Fruit fly (Drosophila melanogaster) whole organism, embryonic: ENCODE measurements around the gene Sfxn2.

ENCODE experiments used
- Antp ChIP-seq: fragments of 200-800 bp; sonication (Bioruptor generic); optimal IDR thresholded peaks from 3 replicates; lab custom pipeline; 2016; ENCODE audit warnings: missing biosample characterization, missing genetic modification characterization
- BtbVII ChIP-seq: fragments of 200-800 bp; sonication (Bioruptor generic); optimal IDR thresholded peaks from 3 replicates; lab custom pipeline; 2017; ENCODE audit warnings: missing biosample characterization, mild to moderate bottlenecking, missing genetic modification characterization
- CG1024 ChIP-seq: fragments of 200-800 bp; sonication (Bioruptor generic); IDR thresholded peaks from 2 replicates; pipeline ENCODE4 v1.3.6; 2022; ENCODE audit warnings: missing biosample characterization, missing genetic modification characterization
- CG11560 ChIP-seq: fragments of 200-800 bp; sonication (Bioruptor generic); IDR thresholded peaks from 3 replicates; pipeline ENCODE4 v1.3.6; 2022; ENCODE audit warnings: missing biosample characterization, missing genetic modification characterization
- CG12155 ChIP-seq: fragments of 200-800 bp; sonication (Bioruptor generic); optimal IDR thresholded peaks from 3 replicates; lab custom pipeline; 2016; ENCODE audit warnings: missing biosample characterization, missing genetic modification characterization
- CG12219 ChIP-seq: fragments of 200-800 bp; sonication (Bioruptor generic); optimal IDR thresholded peaks from 3 replicates; lab custom pipeline; 2018; ENCODE audit warnings: missing biosample characterization, mild to moderate bottlenecking, missing genetic modification characterization
- CG13123 ChIP-seq: fragments of 200-800 bp; sonication (Bioruptor generic); optimal IDR thresholded peaks from 2 replicates; lab custom pipeline; 2016; ENCODE audit warnings: missing biosample characterization, missing genetic modification characterization
- CG14710 ChIP-seq: fragments of 200-800 bp; sonication (Bioruptor generic); optimal IDR thresholded peaks from 3 replicates; lab custom pipeline; 2019; ENCODE audit warnings: missing biosample characterization, mild to moderate bottlenecking, missing genetic modification characterization, moderate library complexity
- CG15011 ChIP-seq: fragments of 200-800 bp; sonication (Bioruptor generic); optimal IDR thresholded peaks from 3 replicates; lab custom pipeline; 2018; ENCODE audit warnings: missing biosample characterization, mild to moderate bottlenecking, missing genetic modification characterization
- CG15696 ChIP-seq: fragments of 200-800 bp; sonication (Bioruptor generic); optimal IDR thresholded peaks from 2 replicates; lab custom pipeline; 2019; ENCODE audit warnings: missing biosample characterization, mild to moderate bottlenecking, missing genetic modification characterization, moderate library complexity
- CG16815 ChIP-seq: fragments of 200-800 bp; sonication (Bioruptor generic); optimal IDR thresholded peaks from 3 replicates; lab custom pipeline; 2017; ENCODE audit warnings: missing biosample characterization, mild to moderate bottlenecking, missing genetic modification characterization
- CG1792 ChIP-seq: fragments of 200-800 bp; sonication (Bioruptor generic); optimal IDR thresholded peaks from 2 replicates; lab custom pipeline; 2016; ENCODE audit warnings: missing biosample characterization, missing genetic modification characterization
- CG18476 ChIP-seq: fragments of 200-800 bp; sonication (Bioruptor generic); optimal IDR thresholded peaks from 2 replicates; lab custom pipeline; 2016; ENCODE audit warnings: missing biosample characterization, mild to moderate bottlenecking, missing genetic modification characterization
- CG2712 ChIP-seq: fragments of 200-800 bp; optimal IDR thresholded peaks from 3 replicates; lab custom pipeline; 2019; ENCODE audit warnings: missing biosample characterization, mild to moderate bottlenecking, missing genetic modification characterization, moderate library complexity
- CG31224 ChIP-seq: fragments of 200-800 bp; sonication (Bioruptor generic); IDR thresholded peaks from 2 replicates; pipeline ENCODE4 v1.3.6; 2022; ENCODE audit warnings: missing biosample characterization, missing genetic modification characterization
- CG3407 ChIP-seq: fragments of 200-800 bp; sonication (Bioruptor generic); optimal IDR thresholded peaks from 2 replicates; lab custom pipeline; 2018; ENCODE audit warnings: missing biosample characterization, mild to moderate bottlenecking, missing genetic modification characterization
- CG4730 ChIP-seq: fragments of 200-800 bp; sonication (Bioruptor generic); IDR thresholded peaks from 2 replicates; pipeline ENCODE4 v1.3.6; 2022; ENCODE audit warnings: missing biosample characterization, missing genetic modification characterization
- CG4820 ChIP-seq: fragments of 200-800 bp; sonication (Bioruptor generic); optimal IDR thresholded peaks from 3 replicates; lab custom pipeline; 2016; ENCODE audit warnings: missing biosample characterization, missing genetic modification characterization
- CG5953 ChIP-seq: fragments of 200-800 bp; sonication (Bioruptor generic); IDR thresholded peaks from 2 replicates; pipeline ENCODE4 v1.3.6; 2022; ENCODE audit warnings: missing biosample characterization, missing genetic modification characterization
- CG7271 ChIP-seq: fragments of 200-800 bp; sonication (Bioruptor generic); optimal IDR thresholded peaks from 2 replicates; lab custom pipeline; 2018; ENCODE audit warnings: missing biosample characterization, mild to moderate bottlenecking, missing genetic modification characterization, moderate library complexity
- CG7357 ChIP-seq: fragments of 200-800 bp; sonication (Bioruptor generic); IDR thresholded peaks from 3 replicates; pipeline ENCODE4 v1.3.6; 2022; ENCODE audit warnings: missing biosample characterization, missing genetic modification characterization
- CG7745 ChIP-seq: fragments of 200-800 bp; sonication (Bioruptor generic); optimal IDR thresholded peaks from 2 replicates; lab custom pipeline; 2018; ENCODE audit warnings: missing biosample characterization, mild to moderate bottlenecking, missing genetic modification characterization, moderate library complexity
- CG7839 ChIP-seq: fragments of 200-800 bp; sonication (Bioruptor generic); optimal IDR thresholded peaks from 3 replicates; lab custom pipeline; 2018; ENCODE audit warnings: missing biosample characterization, mild to moderate bottlenecking, missing genetic modification characterization, moderate library complexity
- CG8388 ChIP-seq: fragments of 200-800 bp; sonication (Bioruptor generic); optimal IDR thresholded peaks from 2 replicates; lab custom pipeline; 2019; ENCODE audit warnings: missing biosample characterization, mild to moderate bottlenecking, missing genetic modification characterization, moderate library complexity
- CG8924 ChIP-seq: fragments of 200-800 bp; optimal IDR thresholded peaks from 3 replicates; lab custom pipeline; 2019; ENCODE audit warnings: missing biosample characterization, mild to moderate bottlenecking, missing genetic modification characterization, moderate library complexity
- CG8944 ChIP-seq: fragments of 200-800 bp; sonication (Bioruptor generic); optimal IDR thresholded peaks from 3 replicates; lab custom pipeline; 2016; ENCODE audit warnings: missing biosample characterization, missing genetic modification characterization
- CrebB ChIP-seq: fragments of 200-800 bp; sonication (Bioruptor generic); optimal IDR thresholded peaks from 3 replicates; lab custom pipeline; 2018; ENCODE audit warnings: missing biosample characterization, mild to moderate bottlenecking, missing genetic modification characterization
- D19A ChIP-seq: fragments of 200-800 bp; optimal IDR thresholded peaks from 3 replicates; lab custom pipeline; 2019; ENCODE audit warnings: missing biosample characterization, mild to moderate bottlenecking, missing genetic modification characterization, moderate library complexity
- D19B ChIP-seq: fragments of 200-800 bp; sonication (Bioruptor generic); optimal IDR thresholded peaks from 2 replicates; lab custom pipeline; 2017; ENCODE audit warnings: missing biosample characterization, mild to moderate bottlenecking, missing genetic modification characterization
- Dad ChIP-seq: fragments of 200-800 bp; sonication (Bioruptor generic); optimal IDR thresholded peaks from 3 replicates; lab custom pipeline; 2016; ENCODE audit warnings: missing biosample characterization, missing genetic modification characterization
- Dll ChIP-seq: fragments of 200-800 bp; sonication (Bioruptor generic); IDR thresholded peaks from 4 replicates; pipeline ENCODE4 v1.3.6; 2022; ENCODE audit warnings: missing biosample characterization, missing genetic modification characterization; ENCODE audit not compliant: partially characterized antibody
- HHEX ChIP-seq: fragments of 200-800 bp; sonication (Bioruptor generic); optimal IDR thresholded peaks from 3 replicates; lab custom pipeline; 2017; ENCODE audit warnings: missing biosample characterization, mild to moderate bottlenecking, missing genetic modification characterization, missing genetic modification reagents
- HLH54F ChIP-seq: fragments of 200-800 bp; sonication (Bioruptor generic); optimal IDR thresholded peaks from 3 replicates; lab custom pipeline; 2016; ENCODE audit warnings: missing biosample characterization, missing genetic modification characterization
- NC2β ChIP-seq: fragments of 200-800 bp; sonication (Bioruptor generic); optimal IDR thresholded peaks from 2 replicates; lab custom pipeline; 2016; ENCODE audit warnings: missing biosample characterization, missing genetic modification characterization
- Optix ChIP-seq: fragments of 200-800 bp; sonication (Bioruptor generic); IDR thresholded peaks from 3 replicates; pipeline ENCODE4 v1.3.6; 2022; ENCODE audit warnings: missing biosample characterization, missing genetic modification characterization
- Six4 ChIP-seq: fragments of 200-800 bp; sonication (Bioruptor generic); optimal IDR thresholded peaks from 2 replicates; lab custom pipeline; 2016; ENCODE audit warnings: missing biosample characterization, missing genetic modification characterization
- ac ChIP-seq: fragments of 200-800 bp; sonication (Bioruptor generic); optimal IDR thresholded peaks from 3 replicates; lab custom pipeline; 2017; ENCODE audit warnings: missing biosample characterization, mild to moderate bottlenecking, missing genetic modification characterization
- ap ChIP-seq: fragments of 200-800 bp; sonication (Bioruptor generic); IDR thresholded peaks from 2 replicates; pipeline ENCODE4 v1.3.6; 2022; ENCODE audit warnings: missing biosample characterization, missing genetic modification characterization
- ato ChIP-seq: fragments of 200-800 bp; sonication (Bioruptor generic); IDR thresholded peaks from 2 replicates; pipeline ENCODE4 v1.3.6; 2022; ENCODE audit warnings: missing biosample characterization, missing genetic modification characterization; ENCODE audit not compliant: partially characterized antibody
- fd64A ChIP-seq: fragments of 200-800 bp; sonication (Bioruptor generic); optimal IDR thresholded peaks from 3 replicates; lab custom pipeline; 2018; ENCODE audit warnings: missing biosample characterization, mild to moderate bottlenecking, missing genetic modification characterization
- gro ChIP-seq: fragments of 200-800 bp; sonication (Bioruptor generic); optimal IDR thresholded peaks from 2 replicates; lab custom pipeline; 2016; ENCODE audit warnings: missing biosample characterization, missing genetic modification characterization
- inv ChIP-seq: fragments of 200-800 bp; sonication (Bioruptor generic); IDR thresholded peaks from 2 replicates; pipeline ENCODE4 v1.3.6; 2022; ENCODE audit warnings: missing biosample characterization, missing genetic modification characterization; ENCODE audit not compliant: partially characterized antibody
- kay ChIP-seq: fragments of 200-800 bp; sonication (Bioruptor generic); optimal IDR thresholded peaks from 2 replicates; lab custom pipeline; 2016; ENCODE audit warnings: missing biosample characterization, missing genetic modification characterization
- lilli ChIP-seq: fragments of 200-800 bp; sonication (Bioruptor generic); optimal IDR thresholded peaks from 3 replicates; lab custom pipeline; 2016; ENCODE audit warnings: missing biosample characterization, missing genetic modification characterization
- lov ChIP-seq, 2 experiments: fragments of 200-800 bp in 1 of 2; fragments of >200 bp in 1 of 2; sonication (Bioruptor generic) in 1 of 2; IDR thresholded peaks in 1 of 2; optimal IDR thresholded peaks in 1 of 2; 2 replicates in 1 of 2; 3 replicates in 1 of 2; pipeline versions ENCODE4 v1.3.6 to Lab custom; 2017 to 2022; ENCODE audit warnings: missing biosample characterization in 1 of 2, missing genetic modification characterization in 1 of 2
- mirr ChIP-seq: fragments of 200-800 bp; sonication (Bioruptor generic); optimal IDR thresholded peaks from 3 replicates; lab custom pipeline; 2018; ENCODE audit warnings: missing biosample characterization, mild to moderate bottlenecking, missing genetic modification characterization
- nmo ChIP-seq: fragments of 200-800 bp; sonication (Bioruptor generic); optimal IDR thresholded peaks from 2 replicates; lab custom pipeline; 2018; ENCODE audit warnings: missing biosample characterization, mild to moderate bottlenecking, missing genetic modification characterization, moderate library complexity
- p53 ChIP-seq: fragments of 200-800 bp; sonication (Bioruptor generic); optimal IDR thresholded peaks from 2 replicates; lab custom pipeline; 2016; ENCODE audit warnings: missing biosample characterization, missing genetic modification characterization
- twi ChIP-seq: fragments of 200-800 bp; optimal IDR thresholded peaks from 2 replicates; lab custom pipeline; 2019; ENCODE audit warnings: missing biosample characterization, mild to moderate bottlenecking, missing genetic modification characterization, moderate library complexity
- vnd ChIP-seq: fragments of 200-800 bp; sonication (Bioruptor generic); IDR thresholded peaks from 3 replicates; pipeline ENCODE4 v1.3.6; 2022; ENCODE audit warnings: missing biosample characterization, missing genetic modification characterization; ENCODE audit not compliant: partially characterized antibody
- z ChIP-seq: fragments of 200-800 bp; sonication (Bioruptor generic); IDR thresholded peaks from 3 replicates; pipeline ENCODE4 v1.3.6; 2022; ENCODE audit warnings: missing biosample characterization, missing genetic modification characterization

Gene Sfxn2

dm6 chr3L:19027172-19027571 lies 35.8 kb upstream of the Sfxn2 start (continued):
- TF ChIP-seq CG18476 = no peak
- TF ChIP-seq CG8944 (GFP tag; lab: Kevin White, UChicago) = no peak
- TF ChIP-seq CG3407 = no peak
- no peak for TF ChIP-seq CG12219 (GFP tag; lab: Kevin White, UChicago)
- no peak for TF ChIP-seq CG7745 (tag; lab: Kevin White, UChicago)
- TF ChIP-seq D19A (tag; lab: Kevin White, UChicago) = no peak
- TF ChIP-seq CG2712 = peak; percentile 5
- no peak for TF ChIP-seq CrebB (tag; lab: Kevin White, UChicago)
- no peak for TF ChIP-seq inv
- no peak for TF ChIP-seq CG7271
- TF ChIP-seq CG12155 (GFP tag; lab: Kevin White, UChicago) = no peak
- TF ChIP-seq CG1792 (GFP tag; lab: Kevin White, UChicago) = no peak
- TF ChIP-seq CG16815 (GFP tag; lab: Kevin White, UChicago) = no peak
- TF ChIP-seq ap = no peak
- TF ChIP-seq nmo (GFP tag; lab: Kevin White, UChicago) = peak; percentile 8
- peak; percentile 12; the same call in 1 of the 3 replicates for TF ChIP-seq CG7357 (GFP tag; lab: Robert Waterston, UW)
- no peak for TF ChIP-seq Antp (GFP tag; lab: Kevin White, UChicago)
- no peak for TF ChIP-seq twi (tag; lab: Kevin White, UChicago)
- no peak for TF ChIP-seq Optix (GFP tag; lab: Robert Waterston, UW)
- no peak for TF ChIP-seq CG5953 (GFP tag; lab: Robert Waterston, UW)
- TF ChIP-seq CG13123 = no peak
- TF ChIP-seq lov (optimal IDR thresholded peaks at IDR 0.05; lab: Kevin White, UChicago) = no peak
- no peak for TF ChIP-seq lov (GFP tag; IDR thresholded peaks at IDR 0.05; lab: Robert Waterston, UW)
- TF ChIP-seq CG4820 (GFP tag; lab: Kevin White, UChicago) = no peak
- TF ChIP-seq HHEX = no peak
- TF ChIP-seq CG14710 (tag; lab: Kevin White, UChicago) = no peak
- TF ChIP-seq CG15696 = no peak
- no peak for TF ChIP-seq CG8924
- TF ChIP-seq p53 (GFP tag; lab: Kevin White, UChicago) = no peak
- TF ChIP-seq ato (GFP tag; lab: Robert Waterston, UW) = no peak
- no peak for TF ChIP-seq CG31224 (GFP tag; lab: Robert Waterston, UW)
- TF ChIP-seq lilli (GFP tag; lab: Kevin White, UChicago) = no peak
- TF ChIP-seq z (GFP tag; lab: Robert Waterston, UW) = no peak
- TF ChIP-seq Six4 (GFP tag; lab: Kevin White, UChicago) = no peak
- no peak for TF ChIP-seq Dad
- no peak for TF ChIP-seq CG11560 (tag; lab: Robert Waterston, UW)
- TF ChIP-seq CG8388 (GFP tag; lab: Kevin White, UChicago) = no peak
- no peak for TF ChIP-seq Dll (GFP tag; lab: Robert Waterston, UW)
- no peak for TF ChIP-seq gro
- no peak for TF ChIP-seq NC2β (GFP tag; lab: Kevin White, UChicago)
- TF ChIP-seq mirr (GFP tag; lab: Kevin White, UChicago) = no peak
- no peak for TF ChIP-seq HLH54F (GFP tag; lab: Kevin White, UChicago)
- no peak for TF ChIP-seq CG4730
- TF ChIP-seq kay (GFP tag; lab: Kevin White, UChicago) = no peak
- TF ChIP-seq D19B = no peak
- peak; percentile 21 for TF ChIP-seq CG7839 (tag; lab: Kevin White, UChicago)
- no peak for TF ChIP-seq vnd (GFP tag; lab: Robert Waterston, UW)
- no peak for TF ChIP-seq CG1024 (GFP tag; lab: Robert Waterston, UW)
- TF ChIP-seq BtbVII (GFP tag; lab: Kevin White, UChicago) = no peak
- TF ChIP-seq fd64A (GFP tag; lab: Kevin White, UChicago) = no peak
- TF ChIP-seq CG15011 (GFP tag; lab: Kevin White, UChicago) = no peak
- TF ChIP-seq ac = no peak
